Fruit fly (Drosophila melanogaster) whole organism, embryonic: ENCODE measurements around the gene Agpat1.
A peak's percentile ranks its signal among the peaks of the same experiment; 100 is the strongest.

ENCODE experiments used
- CG9817 ChIP-seq: fragments of 200-800 bp; sonication (Bioruptor generic); optimal IDR thresholded peaks from 2 replicates; lab custom pipeline; 2018; ENCODE audit warnings: missing biosample characterization, mild to moderate bottlenecking, missing genetic modification characterization, moderate library complexity
- Jarid2 ChIP-seq: fragments of 200-800 bp; sonication (Bioruptor generic); optimal IDR thresholded peaks from 3 replicates; lab custom pipeline; 2017; ENCODE audit warnings: mild to moderate bottlenecking, missing biosample characterization, missing genetic modification reagents, missing genetic modification characterization
- cg ChIP-seq: fragments of 200-800 bp; sonication (Bioruptor generic); optimal IDR thresholded peaks from 3 replicates; lab custom pipeline; 2019; ENCODE audit warnings: missing biosample characterization, mild to moderate bottlenecking, missing genetic modification characterization, moderate library complexity
- chm ChIP-seq: fragments of 200-800 bp; sonication (Bioruptor generic); IDR thresholded peaks from 2 replicates; pipeline ENCODE4 v1.3.6; 2022; ENCODE audit warnings: missing biosample characterization, missing genetic modification characterization
- fd102C ChIP-seq: fragments of 200-800 bp; sonication (Bioruptor generic); optimal IDR thresholded peaks from 2 replicates; lab custom pipeline; 2018; ENCODE audit warnings: missing biosample characterization, mild to moderate bottlenecking, missing genetic modification characterization, moderate library complexity
- hbn ChIP-seq: fragments of 200-800 bp; sonication (Bioruptor generic); IDR thresholded peaks from 2 replicates; pipeline ENCODE4 v1.3.6; 2022; ENCODE audit warnings: missing biosample characterization, missing genetic modification characterization; ENCODE audit not compliant: partially characterized antibody
- nau ChIP-seq: fragments of 200-800 bp; sonication (Bioruptor generic); optimal IDR thresholded peaks from 3 replicates; lab custom pipeline; 2017; ENCODE audit warnings: missing biosample characterization, mild to moderate bottlenecking, missing genetic modification characterization, missing genetic modification reagents
- onecut ChIP-seq: fragments of 200-800 bp; sonication (Bioruptor generic); IDR thresholded peaks from 2 replicates; pipeline ENCODE4 v1.3.6; 2022; ENCODE audit warnings: missing biosample characterization, missing genetic modification characterization
- otp ChIP-seq: fragments of 200-800 bp; sonication (Bioruptor generic); IDR thresholded peaks from 3 replicates; pipeline ENCODE4, ENCODE4 v1.3.6; 2022; ENCODE audit warnings: missing biosample characterization, missing genetic modification characterization

DNA sequence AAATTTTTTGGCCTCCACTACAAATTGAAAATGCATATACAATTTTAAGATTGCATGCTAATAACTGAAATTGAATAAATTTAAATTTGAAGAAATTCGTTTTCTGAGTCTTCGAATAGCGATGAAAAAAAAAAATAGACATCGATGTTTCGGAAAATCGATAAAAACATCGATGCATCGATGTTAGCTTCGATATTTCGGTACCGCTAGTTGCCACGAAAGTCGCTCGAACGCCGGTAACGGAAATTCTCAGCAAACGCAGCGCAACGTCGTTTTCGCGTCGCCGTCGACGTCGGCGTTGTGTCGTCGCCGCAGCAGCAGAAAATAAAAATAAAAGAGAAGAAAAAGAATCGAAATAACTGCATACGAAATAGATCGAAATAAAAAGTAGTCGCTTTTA is at the start of gene Agpat1:
- peak; percentile 80 for TF ChIP-seq hbn
- no peak for TF ChIP-seq chm
- TF ChIP-seq CG9817 (tag; lab: Kevin White, UChicago) = no peak
- no peak for TF ChIP-seq otp (GFP tag; lab: Robert Waterston, UW)
- TF ChIP-seq Jarid2 (GFP tag; lab: Kevin White, UChicago) = no peak
- TF ChIP-seq fd102C = no peak
- no peak for TF ChIP-seq cg (GFP tag; lab: Kevin White, UChicago)
- TF ChIP-seq nau = no peak
- TF ChIP-seq onecut (GFP tag; lab: Robert Waterston, UW) = no peak
